Fruit fly (Drosophila melanogaster) whole organism, embryonic: ENCODE data around the gene Cad74A.

Experiments used
- Aef1 ChIP-seq: fragments of 200-800 bp; sonication (Bioruptor generic); IDR thresholded peaks from 3 replicates; pipeline ENCODE4 v1.3.6; 2022; ENCODE audit warnings: missing biosample characterization, missing genetic modification characterization
- Antp ChIP-seq: fragments of 200-800 bp; sonication (Bioruptor generic); optimal IDR thresholded peaks from 3 replicates; lab custom pipeline; 2016; ENCODE audit warnings: missing biosample characterization, missing genetic modification characterization
- B-H1 ChIP-seq: fragments of 200-800 bp; sonication (Bioruptor generic); IDR thresholded peaks from 3 replicates; pipeline ENCODE4 v1.3.6; 2022; ENCODE audit warnings: missing biosample characterization, missing genetic modification characterization
- Blimp-1 ChIP-seq: fragments of 200-800 bp; sonication (Bioruptor generic); optimal IDR thresholded peaks from 3 replicates; lab custom pipeline; 2018; ENCODE audit warnings: missing biosample characterization, missing genetic modification characterization, mild to moderate bottlenecking, moderate library complexity, missing genetic modification reagents
- CG10267 ChIP-seq: fragments of 200-800 bp; sonication (Bioruptor generic); optimal IDR thresholded peaks from 2 replicates; lab custom pipeline; 2018; ENCODE audit warnings: missing biosample characterization, mild to moderate bottlenecking, missing genetic modification characterization, moderate library complexity
- CG10274 ChIP-seq: fragments of 200-800 bp; sonication (Bioruptor generic); optimal IDR thresholded peaks from 3 replicates; lab custom pipeline; 2017; ENCODE audit warnings: missing biosample characterization, mild to moderate bottlenecking, missing genetic modification characterization
- CG10366 ChIP-seq: fragments of 200-800 bp; sonication (Bioruptor generic); IDR thresholded peaks from 2 replicates; pipeline ENCODE4 v1.3.6; 2022; ENCODE audit warnings: missing biosample characterization, missing genetic modification characterization
- CG12071 ChIP-seq: fragments of 200-800 bp; sonication (Bioruptor generic); optimal IDR thresholded peaks from 3 replicates; lab custom pipeline; 2018; ENCODE audit warnings: missing biosample characterization, mild to moderate bottlenecking, missing genetic modification characterization
- CG1233 ChIP-seq: fragments of 200-800 bp; sonication (Bioruptor generic); optimal IDR thresholded peaks from 4 replicates; lab custom pipeline; 2018; ENCODE audit warnings: missing biosample characterization, mild to moderate bottlenecking, missing genetic modification characterization
- CG12769 ChIP-seq: fragments of 200-800 bp; sonication (Bioruptor generic); optimal IDR thresholded peaks from 2 replicates; lab custom pipeline; 2019; ENCODE audit warnings: missing biosample characterization, mild to moderate bottlenecking, missing genetic modification characterization, moderate library complexity
- CG13624 ChIP-seq: fragments of 200-800 bp; sonication (Bioruptor generic); optimal IDR thresholded peaks from 2 replicates; lab custom pipeline; 2016; ENCODE audit warnings: missing biosample characterization, missing genetic modification characterization
- CG13775 ChIP-seq: fragments of 200-800 bp; sonication (Bioruptor generic); optimal IDR thresholded peaks from 3 replicates; lab custom pipeline; 2017; ENCODE audit warnings: missing biosample characterization, mild to moderate bottlenecking, missing genetic modification characterization
- CG14860 ChIP-seq: fragments of 200-800 bp; sonication (Bioruptor generic); IDR thresholded peaks from 3 replicates; pipeline ENCODE4 v1.3.6; 2022; ENCODE audit warnings: missing biosample characterization, missing genetic modification characterization; ENCODE audit not compliant: partially characterized antibody
- CG18619 ChIP-seq: fragments of 200-800 bp; sonication (Bioruptor generic); optimal IDR thresholded peaks from 3 replicates; lab custom pipeline; 2017; ENCODE audit warnings: missing biosample characterization, mild to moderate bottlenecking, missing genetic modification characterization
- CG2889 ChIP-seq: fragments of 200-800 bp; sonication (Bioruptor generic); IDR thresholded peaks from 3 replicates; pipeline ENCODE4 v1.3.6; 2022; ENCODE audit warnings: missing biosample characterization, missing genetic modification characterization
- CG3065 ChIP-seq: fragments of 200-800 bp; sonication (Bioruptor generic); optimal IDR thresholded peaks from 2 replicates; lab custom pipeline; 2016; ENCODE audit warnings: missing biosample characterization, missing genetic modification characterization
- CG31388 ChIP-seq: fragments of 200-800 bp; sonication (Bioruptor generic); optimal IDR thresholded peaks from 2 replicates; lab custom pipeline; 2016; ENCODE audit warnings: missing biosample characterization, missing genetic modification characterization
- CG3407 ChIP-seq: fragments of 200-800 bp; sonication (Bioruptor generic); optimal IDR thresholded peaks from 2 replicates; lab custom pipeline; 2018; ENCODE audit warnings: missing biosample characterization, mild to moderate bottlenecking, missing genetic modification characterization
- CG4360 ChIP-seq: fragments of 200-800 bp; sonication (Bioruptor generic); IDR thresholded peaks from 2 replicates; pipeline ENCODE4 v1.3.6; 2022; ENCODE audit warnings: missing biosample characterization, missing genetic modification characterization
- CG7556 ChIP-seq: fragments of 200-800 bp; sonication (Bioruptor generic); optimal IDR thresholded peaks from 2 replicates; lab custom pipeline; 2017; ENCODE audit warnings: missing biosample characterization, mild to moderate bottlenecking, missing genetic modification characterization
- CG9817 ChIP-seq: fragments of 200-800 bp; sonication (Bioruptor generic); optimal IDR thresholded peaks from 2 replicates; lab custom pipeline; 2018; ENCODE audit warnings: missing biosample characterization, mild to moderate bottlenecking, missing genetic modification characterization, moderate library complexity
- CrebB ChIP-seq: fragments of 200-800 bp; sonication (Bioruptor generic); optimal IDR thresholded peaks from 3 replicates; lab custom pipeline; 2018; ENCODE audit warnings: missing biosample characterization, mild to moderate bottlenecking, missing genetic modification characterization
- D19A ChIP-seq: fragments of 200-800 bp; optimal IDR thresholded peaks from 3 replicates; lab custom pipeline; 2019; ENCODE audit warnings: missing biosample characterization, mild to moderate bottlenecking, missing genetic modification characterization, moderate library complexity
- Doc2 ChIP-seq: fragments of 200-800 bp; sonication (Bioruptor generic); IDR thresholded peaks from 2 replicates; pipeline ENCODE4 v1.3.6; 2022; ENCODE audit warnings: missing biosample characterization, missing genetic modification characterization
- Hr51 ChIP-seq, 2 experiments: fragments of 200-800 bp; sonication (Bioruptor generic); optimal IDR thresholded peaks; 2 replicates in 1 of 2; 3 replicates in 1 of 2; lab custom pipeline; 2016 to 2018; ENCODE audit warnings: missing biosample characterization in 2 of 2, missing genetic modification characterization in 2 of 2, mild to moderate bottlenecking in 1 of 2, moderate library complexity in 1 of 2
- MTF-1 ChIP-seq: fragments of 200-800 bp; sonication (Bioruptor generic); optimal IDR thresholded peaks from 2 replicates; lab custom pipeline; 2018; ENCODE audit warnings: missing biosample characterization, mild to moderate bottlenecking, missing genetic modification characterization, borderline replicate concordance
- NK7.1 ChIP-seq: fragments of 200-800 bp; sonication (Bioruptor generic); optimal IDR thresholded peaks from 3 replicates; lab custom pipeline; 2016; ENCODE audit warnings: missing biosample characterization, missing genetic modification characterization
- Pdp1 ChIP-seq, 2 experiments: fragments of 200-800 bp; sonication (Bioruptor generic); optimal IDR thresholded peaks; 3 replicates each; lab custom pipeline; 2016; ENCODE audit warnings: missing biosample characterization in 2 of 2, missing genetic modification characterization in 2 of 2, mild to moderate bottlenecking in 1 of 2, moderate library complexity in 1 of 2
- Sox102F ChIP-seq: fragments of 200-800 bp; sonication (Bioruptor generic); optimal IDR thresholded peaks from 2 replicates; lab custom pipeline; 2018; ENCODE audit warnings: missing biosample characterization, mild to moderate bottlenecking, missing genetic modification characterization, moderate library complexity
- ara ChIP-seq: fragments of 200-800 bp; sonication (Bioruptor generic); IDR thresholded peaks from 2 replicates; pipeline ENCODE4 v1.3.6; 2022; ENCODE audit warnings: missing biosample characterization, missing genetic modification characterization
- ase ChIP-seq: fragments of 200-800 bp; sonication (Bioruptor generic); IDR thresholded peaks from 3 replicates; pipeline ENCODE4 v1.3.6; 2022; ENCODE audit warnings: missing biosample characterization, missing genetic modification characterization
- bab2 ChIP-seq: fragments of 200-800 bp; sonication (Bioruptor generic); optimal IDR thresholded peaks from 2 replicates; lab custom pipeline; 2016; ENCODE audit warnings: missing biosample characterization, missing genetic modification characterization
- bbx ChIP-seq: fragments of 200-800 bp; sonication (Bioruptor generic); IDR thresholded peaks from 2 replicates; pipeline ENCODE4 v1.3.6; 2022; ENCODE audit warnings: missing biosample characterization, missing genetic modification characterization; ENCODE audit not compliant: partially characterized antibody
- bsh ChIP-seq, 2 experiments: fragments of 200-800 bp; sonication (Bioruptor generic); optimal IDR thresholded peaks; 2 replicates each; lab custom pipeline; 2017 to 2018; ENCODE audit warnings: mild to moderate bottlenecking in 2 of 2, missing biosample characterization in 2 of 2, missing genetic modification characterization in 2 of 2, moderate library complexity in 1 of 2
- dan ChIP-seq: fragments of 200-800 bp; sonication (Bioruptor generic); IDR thresholded peaks from 2 replicates; pipeline ENCODE4 v1.3.6; 2022; ENCODE audit warnings: missing biosample characterization, missing genetic modification characterization
- dpn ChIP-seq, 2 experiments: fragments of 200-800 bp; sonication (Bioruptor generic); optimal IDR thresholded peaks; 3 replicates each; lab custom pipeline; 2016; ENCODE audit warnings: missing biosample characterization in 2 of 2, missing genetic modification characterization in 2 of 2
- eyg ChIP-seq: fragments of 200-800 bp; sonication (Bioruptor generic); optimal IDR thresholded peaks from 3 replicates; lab custom pipeline; 2016; ENCODE audit warnings: missing biosample characterization, missing genetic modification characterization
- fd3F ChIP-seq: fragments of 200-800 bp; sonication (Bioruptor generic); optimal IDR thresholded peaks from 2 replicates; lab custom pipeline; 2018; ENCODE audit warnings: missing biosample characterization, mild to moderate bottlenecking, missing genetic modification characterization, moderate library complexity
- gce ChIP-seq: fragments of 200-800 bp; sonication (Bioruptor generic); IDR thresholded peaks from 3 replicates; pipeline ENCODE4 v1.3.6; 2022; ENCODE audit warnings: missing biosample characterization, missing genetic modification characterization
- lab ChIP-seq: fragments of 200-800 bp; sonication (Bioruptor generic); optimal IDR thresholded peaks from 3 replicates; lab custom pipeline; 2017; ENCODE audit warnings: missing biosample characterization, missing genetic modification characterization, mild to moderate bottlenecking, moderate library complexity, missing genetic modification reagents
- lilli ChIP-seq: fragments of 200-800 bp; sonication (Bioruptor generic); optimal IDR thresholded peaks from 3 replicates; lab custom pipeline; 2016; ENCODE audit warnings: missing biosample characterization, missing genetic modification characterization
- lov ChIP-seq, 2 experiments: fragments of 200-800 bp in 1 of 2; fragments of >200 bp in 1 of 2; sonication (Bioruptor generic) in 1 of 2; IDR thresholded peaks in 1 of 2; optimal IDR thresholded peaks in 1 of 2; 2 replicates in 1 of 2; 3 replicates in 1 of 2; pipeline versions ENCODE4 v1.3.6 to Lab custom; 2017 to 2022; ENCODE audit warnings: missing biosample characterization in 1 of 2, missing genetic modification characterization in 1 of 2
- mam ChIP-seq: fragments of 200-800 bp; sonication (Bioruptor generic); optimal IDR thresholded peaks from 3 replicates; lab custom pipeline; 2016; ENCODE audit warnings: missing biosample characterization, missing genetic modification characterization
- odd ChIP-seq: fragments of 200-800 bp; sonication (Bioruptor generic); optimal IDR thresholded peaks from 2 replicates; lab custom pipeline; 2017; ENCODE audit warnings: missing biosample characterization, mild to moderate bottlenecking, missing genetic modification characterization
- psq ChIP-seq: fragments of 200-800 bp; sonication (Bioruptor generic); optimal IDR thresholded peaks from 2 replicates; lab custom pipeline; 2017; ENCODE audit warnings: missing biosample characterization, missing genetic modification characterization
- repo ChIP-seq: fragments of 200-800 bp; sonication (Bioruptor generic); optimal IDR thresholded peaks from 2 replicates; lab custom pipeline; 2016; ENCODE audit warnings: missing biosample characterization, missing genetic modification characterization
- stwl ChIP-seq: fragments of 200-800 bp; sonication (Bioruptor generic); optimal IDR thresholded peaks from 3 replicates; lab custom pipeline; 2018; ENCODE audit warnings: missing biosample characterization, mild to moderate bottlenecking, missing genetic modification characterization, moderate library complexity
- tap ChIP-seq: fragments of 200-800 bp; optimal IDR thresholded peaks from 3 replicates; lab custom pipeline; 2019; ENCODE audit warnings: missing biosample characterization, mild to moderate bottlenecking, missing genetic modification characterization, moderate library complexity
- ttk ChIP-seq: fragments of 200-800 bp; sonication (Bioruptor generic); IDR thresholded peaks from 2 replicates; pipeline ENCODE4 v2.1.2; 2022; ENCODE audit warnings: missing biosample characterization, missing genetic modification characterization
- zfh1 ChIP-seq: fragments of 200-800 bp; sonication (Bioruptor generic); IDR thresholded peaks from 3 replicates; pipeline ENCODE4 v1.3.6; 2022; ENCODE audit warnings: missing biosample characterization, missing genetic modification characterization

The Cad74A gene

DNA sequence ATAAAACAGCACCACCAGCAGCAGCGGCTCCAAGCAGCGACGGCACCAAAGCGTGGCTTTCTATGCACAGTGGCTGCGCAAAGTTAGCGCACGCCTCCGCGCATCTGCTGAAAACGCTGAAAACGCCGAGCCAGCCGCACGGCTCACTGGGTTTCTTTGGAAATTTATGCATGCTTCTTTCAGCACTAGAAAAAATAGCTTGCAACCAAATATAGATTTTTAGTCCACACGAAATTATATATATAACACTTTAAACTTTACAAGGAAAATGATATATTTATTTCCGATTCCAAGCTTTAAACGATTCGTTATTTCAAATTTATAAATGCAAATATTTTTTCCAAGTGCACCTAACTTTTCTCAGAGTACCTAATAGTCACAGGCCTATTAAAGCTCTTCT lies 25.3 kb upstream of the Cad74A start (continued):
- TF ChIP-seq ase (GFP tag; lab: Robert Waterston, UW), result no peak
- peak; percentile 12 for TF ChIP-seq odd (GFP tag; lab: Kevin White, UChicago)
- TF ChIP-seq CG10274, result no peak
- peak; percentile 9 for TF ChIP-seq CG10267
- no peak for TF ChIP-seq repo
- TF ChIP-seq lab (GFP tag; lab: Kevin White, UChicago), result peak; percentile 42
- TF ChIP-seq psq (GFP tag; lab: Kevin White, UChicago), result no peak
- TF ChIP-seq dan, result no peak
- TF ChIP-seq ttk (GFP tag; lab: Robert Waterston, UW), result no peak
- peak; percentile 31 for TF ChIP-seq D19A (tag; lab: Kevin White, UChicago)
- no peak for TF ChIP-seq CG31388 (GFP tag; lab: Kevin White, UChicago)
- TF ChIP-seq Aef1 (GFP tag; lab: Robert Waterston, UW), result no peak
- TF ChIP-seq CG7556 (GFP tag; lab: Kevin White, UChicago), result peak; percentile 52
- TF ChIP-seq CrebB (tag; lab: Kevin White, UChicago), result no peak
- peak; percentile 26; the same call in 1 of the 3 replicates for TF ChIP-seq zfh1 (GFP tag; lab: Robert Waterston, UW)
- no peak for TF ChIP-seq CG4360 (GFP tag; lab: Robert Waterston, UW)
- no peak for TF ChIP-seq dpn (GFP tag; optimal IDR thresholded peaks at IDR 0.05; lab: Kevin White, UChicago)
- TF ChIP-seq MTF-1, result no peak
- TF ChIP-seq Hr51 (GFP tag; optimal IDR thresholded peaks at IDR 0.05; lab: Kevin White, UChicago), result peak in 1 of 2 experiments; percentile 25
- no peak for TF ChIP-seq Doc2 (GFP tag; lab: Robert Waterston, UW)
- no peak for TF ChIP-seq CG12769 (tag; lab: Kevin White, UChicago)
- no peak for TF ChIP-seq CG18619 (GFP tag; lab: Kevin White, UChicago)
- no peak for TF ChIP-seq bbx (GFP tag; lab: Robert Waterston, UW)
- TF ChIP-seq CG3407 (GFP tag; lab: Kevin White, UChicago), result peak; percentile 14
- peak; percentile 33 for TF ChIP-seq CG10366 (GFP tag; lab: Robert Waterston, UW)
- no peak for TF ChIP-seq tap
- no peak for TF ChIP-seq eyg (GFP tag; lab: Kevin White, UChicago)
- TF ChIP-seq CG1233 (GFP tag; lab: Kevin White, UChicago), result peak; percentile 24
- TF ChIP-seq Blimp-1, result peak; percentile 67
- peak; percentile 6 to 12 for TF ChIP-seq Pdp1 (GFP tag; optimal IDR thresholded peaks at IDR 0.05; lab: Kevin White, UChicago)
- TF ChIP-seq stwl (tag; lab: Kevin White, UChicago), result no peak
- TF ChIP-seq CG12071 (GFP tag; lab: Kevin White, UChicago), result no peak
- peak; percentile 58 for TF ChIP-seq Sox102F
- TF ChIP-seq CG13624 (GFP tag; lab: Kevin White, UChicago), result no peak
- TF ChIP-seq mam (GFP tag; lab: Kevin White, UChicago), result no peak
- TF ChIP-seq lilli (GFP tag; lab: Kevin White, UChicago), result peak; percentile 17
- TF ChIP-seq CG14860 (GFP tag; lab: Robert Waterston, UW), result no peak
- no peak for TF ChIP-seq bab2 (GFP tag; lab: Kevin White, UChicago)
- TF ChIP-seq fd3F (GFP tag; lab: Kevin White, UChicago), result peak; percentile 2
- peak; percentile 20 for TF ChIP-seq Antp
- TF ChIP-seq lov (optimal IDR thresholded peaks at IDR 0.05; lab: Kevin White, UChicago), result no peak
- no peak for TF ChIP-seq lov (GFP tag; IDR thresholded peaks at IDR 0.05; lab: Robert Waterston, UW)
- TF ChIP-seq CG9817 (tag; lab: Kevin White, UChicago), result no peak
- TF ChIP-seq ara (GFP tag; lab: Robert Waterston, UW), result no peak
- TF ChIP-seq CG2889 (GFP tag; lab: Robert Waterston, UW), result no peak
- TF ChIP-seq CG3065 (GFP tag; lab: Kevin White, UChicago), result no peak
- TF ChIP-seq CG13775 (GFP tag; lab: Kevin White, UChicago), result peak; percentile 25
- TF ChIP-seq NK7.1 (GFP tag; lab: Kevin White, UChicago), result no peak
- peak in 1 of 2 experiments; percentile 81 for TF ChIP-seq bsh (GFP tag; optimal IDR thresholded peaks at IDR 0.05; lab: Kevin White, UChicago)
- no peak for TF ChIP-seq B-H1 (GFP tag; lab: Robert Waterston, UW)
- no peak for TF ChIP-seq gce (GFP tag; lab: Robert Waterston, UW)
